Worm (Caenorhabditis elegans): ENCODE measurements around the gene C16B8.3.

DNA sequence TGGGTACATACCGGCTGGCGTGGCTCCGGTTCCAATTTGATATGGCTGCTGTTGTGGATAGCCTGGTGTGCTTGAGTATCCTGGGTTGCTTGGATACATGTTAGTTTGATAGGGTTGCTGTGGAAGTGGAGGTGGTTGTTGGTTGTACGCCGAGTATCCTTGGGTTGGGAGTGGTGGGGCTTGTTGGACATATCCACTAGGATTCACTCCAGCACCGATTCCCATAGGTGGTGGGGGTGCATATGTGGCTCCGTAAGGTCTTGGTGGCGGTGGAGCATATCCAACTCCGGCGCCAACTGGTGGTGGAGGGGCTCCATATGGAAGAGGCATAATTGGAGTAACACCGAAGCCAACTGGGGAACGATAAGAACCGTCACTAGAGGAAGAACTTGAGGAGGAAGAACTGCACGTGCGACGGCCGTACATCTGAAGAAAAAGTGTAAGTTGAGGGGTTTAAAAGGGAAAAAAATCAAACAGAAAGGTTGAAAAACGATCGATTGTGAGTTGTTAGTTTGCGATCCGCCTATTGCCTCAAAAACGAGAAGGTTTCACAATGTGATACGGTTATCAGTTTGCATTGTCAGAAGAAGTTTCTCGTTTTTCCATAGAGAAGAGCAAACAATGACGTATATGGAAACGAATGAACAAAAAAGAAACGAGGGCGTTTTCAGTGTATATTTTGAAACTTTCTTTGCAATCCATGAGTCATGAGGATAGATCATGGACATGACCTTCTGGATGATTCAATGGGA, at the start of gene C16B8.3:
- TF ChIP-seq snpc-4 (tag; optimal IDR thresholded peaks at IDR 0.05) (no peak), nhr-237 (tag; optimal IDR thresholded peaks at IDR 0.05) (no peak), ZK546.5 (tag; optimal IDR thresholded peaks at IDR 0.05) (no peak), zag-1 (tag; optimal IDR thresholded peaks at IDR 0.05) (no peak), mdl-1 (tag; optimal IDR thresholded peaks at IDR 0.05) (no peak), skn-1 (tag; optimal IDR thresholded peaks at IDR 0.05) (no peak)
